Worm (Caenorhabditis elegans): ENCODE data around the gene col-89.
A peak's percentile ranks its signal among the peaks of the same experiment; 100 is the strongest.

Gene col-89

DNA sequence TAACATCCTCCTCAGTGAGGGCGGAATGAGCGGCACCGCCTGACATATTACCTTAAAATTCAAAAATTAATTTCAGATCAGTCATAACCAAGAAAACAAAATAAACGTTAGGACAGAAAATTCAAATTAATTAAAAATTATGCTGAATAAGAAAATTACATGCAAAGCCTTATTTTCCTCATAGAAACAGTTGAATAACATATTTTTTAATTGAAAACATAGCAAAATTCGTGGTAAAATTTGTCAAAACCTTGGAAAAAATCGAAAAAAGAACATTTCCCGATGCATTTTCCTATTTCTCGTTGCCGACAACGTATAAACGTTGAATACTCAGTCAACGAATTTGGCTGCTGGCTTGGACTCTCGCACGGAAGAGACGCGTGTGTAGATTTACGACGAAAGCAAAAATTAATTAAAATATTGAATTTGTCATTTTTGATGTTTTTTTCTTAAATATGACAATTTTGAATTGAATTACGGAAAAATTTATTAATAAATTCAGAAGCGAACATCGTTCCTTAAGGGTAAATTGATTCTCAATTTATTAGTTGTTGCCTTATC, 6.2 kb downstream of the col-89 start, which contains the start of the genes rps-0 and rbg-3 (continued):
- TF ChIP-seq nhr-27 (tag; optimal IDR thresholded peaks at IDR 0.05) (no peak), mes-4 (tag; optimal IDR thresholded peaks at IDR 0.05) (no peak), somi-1 (GFP tag; optimal IDR thresholded peaks at IDR 0.05) (peak; percentile 24), akir-1 (GFP tag; optimal IDR thresholded peaks at IDR 0.05) (no peak), atf-7 (tag; optimal IDR thresholded peaks at IDR 0.05) (no peak), lin-35 (GFP tag; optimal IDR thresholded peaks at IDR 0.05) (peak in 2 of 3 experiments; percentile 64 to 92), efl-1 (GFP tag; optimal IDR thresholded peaks at IDR 0.05) (peak; percentile 62), mcd-1 (GFP tag; IDR thresholded peaks at IDR 0.05) (peak; percentile 83), zfh-2 (GFP tag; conservative IDR thresholded peaks at IDR 0.05) (no peak), ceh-100 (GFP tag; IDR thresholded peaks at IDR 0.05) (peak; percentile 27; the same call in 1 of the 2 replicates), ceh-91 (GFP tag; IDR thresholded peaks at IDR 0.05) (peak; percentile 81), nhr-179 (tag; optimal IDR thresholded peaks at IDR 0.05) (no peak), nfyb-1 (GFP tag; IDR thresholded peaks at IDR 0.05) (peak; percentile 86), hrde-1 (tag; optimal IDR thresholded peaks at IDR 0.05; ENCODE audit: borderline replicate concordance) (no peak), ztf-28 (GFP tag; IDR thresholded peaks at IDR 0.05) (0 out of 2 replicates have a peak, but pooled peaks have one; percentile 30), Y95B8A.8 (GFP tag; IDR thresholded peaks at IDR 0.05) (0 out of 2 replicates have a peak, but pooled peaks have one; percentile 30), madf-3 (GFP tag; IDR thresholded peaks at IDR 0.05) (0 out of 2 replicates have a peak, but pooled peaks have one; percentile 36), egl-44 (GFP tag; IDR thresholded peaks at IDR 0.05) (no peak), F57A8.1 (GFP tag; optimal IDR thresholded peaks at IDR 0.05) (no peak), egrh-3 (GFP tag; IDR thresholded peaks at IDR 0.05) (no peak), Y67H2A.10 (GFP tag; conservative IDR thresholded peaks at IDR 0.05) (peak; percentile 57; the same call in 1 of the 2 replicates), rcor-1 (GFP tag; IDR thresholded peaks at IDR 0.05) (peak; percentile 80), snpc-3.4 (tag; optimal IDR thresholded peaks at IDR 0.05) (peak; percentile 91), repo-1 (tag; optimal IDR thresholded peaks at IDR 0.05) (no peak), F33H1.4 (GFP tag; IDR thresholded peaks at IDR 0.05) (peak; percentile 99), nhr-80 (tag; optimal IDR thresholded peaks at IDR 0.05) (peak; percentile 37), lin-40 (tag; optimal IDR thresholded peaks at IDR 0.05) (peak; percentile 85), ceh-40 (GFP tag; IDR thresholded peaks at IDR 0.05) (no peak), F39B2.1 (GFP tag; IDR thresholded peaks at IDR 0.05) (no peak), aptf-3 (GFP tag; IDR thresholded peaks at IDR 0.05) (no peak), tbp1 (GFP tag; optimal IDR thresholded peaks at IDR 0.05) (peak; percentile 64), snpc-1.1 (tag; optimal IDR thresholded peaks at IDR 0.05; ENCODE audit: insufficient read depth) (peak; percentile 13), dox-1 (GFP tag; IDR thresholded peaks at IDR 0.05) (peak; percentile 87), tlf-1 (GFP tag; optimal IDR thresholded peaks at IDR 0.05) (peak; percentile 88), ccch-3 (GFP tag; optimal IDR thresholded peaks at IDR 0.05) (no peak), aptf-2 (GFP tag; conservative IDR thresholded peaks at IDR 0.05) (no peak), ets-4 (GFP tag; optimal IDR thresholded peaks at IDR 0.05) (no peak), F49E8.2 (tag; optimal IDR thresholded peaks at IDR 0.05; ENCODE audit: insufficient read depth) (peak; percentile 74), snpc-1.3 (tag; optimal IDR thresholded peaks at IDR 0.05; ENCODE audit: insufficient read depth) (peak; percentile 87), ztf-22 (GFP tag; optimal IDR thresholded peaks at IDR 0.05) (no peak), T26A5.8 (tag; optimal IDR thresholded peaks at IDR 0.05) (no peak), sptf-2 (GFP tag; optimal IDR thresholded peaks at IDR 0.05) (no peak), bed-2 (GFP tag; IDR thresholded peaks at IDR 0.05) (no peak), pha-4 (tag; optimal IDR thresholded peaks at IDR 0.05) (peak; percentile 84), Y56A3A.18 (GFP tag; IDR thresholded peaks at IDR 0.05) (no peak), F57C9.4 (tag; optimal IDR thresholded peaks at IDR 0.05) (no peak), B0019.2 (GFP tag; conservative IDR thresholded peaks at IDR 0.05) (peak; percentile 74; the same call in 1 of the 2 replicates)
